Fruit fly (Drosophila melanogaster) whole organism, embryonic: ENCODE data around the gene Ir76b.
A peak's percentile ranks its signal among the peaks of the same experiment; 100 is the strongest.

Experiments used
- CG10654 ChIP-seq: fragments of 200-800 bp; sonication (Bioruptor generic); optimal IDR thresholded peaks from 2 replicates; lab custom pipeline; 2016; ENCODE audit warnings: missing biosample characterization, missing genetic modification characterization
- CG13296 ChIP-seq: fragments of 200-800 bp; sonication (Bioruptor generic); optimal IDR thresholded peaks from 3 replicates; lab custom pipeline; 2018; ENCODE audit warnings: missing biosample characterization, mild to moderate bottlenecking, missing genetic modification characterization
- CG13624 ChIP-seq: fragments of 200-800 bp; sonication (Bioruptor generic); optimal IDR thresholded peaks from 2 replicates; lab custom pipeline; 2016; ENCODE audit warnings: missing biosample characterization, missing genetic modification characterization
- CG15601 ChIP-seq: fragments of 200-800 bp; sonication (Bioruptor generic); optimal IDR thresholded peaks from 3 replicates; lab custom pipeline; 2019; ENCODE audit warnings: missing biosample characterization, mild to moderate bottlenecking, missing genetic modification characterization, moderate library complexity
- CG18599 ChIP-seq: fragments of 200-800 bp; sonication (Bioruptor generic); optimal IDR thresholded peaks from 3 replicates; lab custom pipeline; 2017; ENCODE audit warnings: missing biosample characterization, missing genetic modification characterization, mild to moderate bottlenecking, moderate library complexity, missing genetic modification reagents
- CG2678 ChIP-seq: fragments of 200-800 bp; sonication (Bioruptor generic); optimal IDR thresholded peaks from 3 replicates; lab custom pipeline; 2019; ENCODE audit warnings: missing biosample characterization, mild to moderate bottlenecking, missing genetic modification characterization, moderate library complexity
- CG4404 ChIP-seq: fragments of 200-800 bp; sonication (Bioruptor generic); IDR thresholded peaks from 2 replicates; pipeline ENCODE4 v1.3.6; 2022; ENCODE audit warnings: missing biosample characterization, missing genetic modification characterization
- aop ChIP-seq: fragments of 200-800 bp; sonication (Bioruptor generic); IDR thresholded peaks from 2 replicates; pipeline ENCODE4 v1.3.6; 2022; ENCODE audit warnings: missing biosample characterization, missing genetic modification characterization
- bbx ChIP-seq: fragments of 200-800 bp; sonication (Bioruptor generic); IDR thresholded peaks from 2 replicates; pipeline ENCODE4 v1.3.6; 2022; ENCODE audit warnings: missing biosample characterization, missing genetic modification characterization; ENCODE audit not compliant: partially characterized antibody
- dmrt11E ChIP-seq: fragments of 200-800 bp; sonication (Bioruptor generic); optimal IDR thresholded peaks from 3 replicates; lab custom pipeline; 2018; ENCODE audit warnings: missing biosample characterization, mild to moderate bottlenecking, missing genetic modification characterization, moderate library complexity
- sqz ChIP-seq: fragments of 200-800 bp; sonication (Bioruptor generic); optimal IDR thresholded peaks from 3 replicates; lab custom pipeline; 2018; ENCODE audit warnings: missing biosample characterization, mild to moderate bottlenecking, missing genetic modification characterization

dm6 chr3L:20129032-20129431, 17.7 kb upstream of the Ir76b start, which contains the start of gene gig:
- no peak for TF ChIP-seq CG2678 (tag; lab: Kevin White, UChicago)
- no peak for TF ChIP-seq dmrt11E (tag; lab: Kevin White, UChicago)
- TF ChIP-seq bbx, result peak; percentile 45
- TF ChIP-seq CG18599, result no peak
- no peak for TF ChIP-seq CG15601
- TF ChIP-seq sqz (GFP tag; lab: Kevin White, UChicago), result no peak
- no peak for TF ChIP-seq CG4404
- TF ChIP-seq CG13296 (GFP tag; lab: Kevin White, UChicago), result no peak
- TF ChIP-seq CG10654 (GFP tag; lab: Kevin White, UChicago), result no peak
- no peak for TF ChIP-seq aop (GFP tag; lab: Robert Waterston, UW)
- TF ChIP-seq CG13624, result no peak
